Worm (Caenorhabditis elegans): ENCODE results near the gene F43C11.6.

DNA sequence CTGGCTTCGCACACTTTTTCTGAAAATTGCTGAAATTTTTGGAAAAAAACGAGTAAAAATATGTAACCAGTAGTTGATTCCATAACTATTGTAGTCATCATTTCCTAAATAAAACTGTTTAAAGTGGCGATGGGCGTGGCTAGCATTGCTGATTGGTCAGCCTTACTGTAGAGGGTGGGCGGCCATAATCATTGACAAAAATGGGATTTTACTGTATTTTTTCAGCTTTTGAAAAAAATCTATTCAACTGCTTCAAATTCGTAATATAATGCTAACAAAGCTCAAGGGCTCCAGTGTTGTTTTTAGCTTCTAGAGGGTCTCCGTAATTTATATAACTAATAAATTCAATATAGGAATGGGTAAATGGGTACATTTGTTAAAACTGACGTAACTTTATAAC, 37.9 kb downstream of the F43C11.6 start, which contains the start of gene F16G10.7:
- TF ChIP-seq ztf-29 (GFP tag; IDR thresholded peaks at IDR 0.05) (no peak), cog-1 (tag; optimal IDR thresholded peaks at IDR 0.05) (no peak), med-1 (GFP tag; optimal IDR thresholded peaks at IDR 0.05; ENCODE audit: insufficient read depth) (no peak), flt-1 (GFP tag; IDR thresholded peaks at IDR 0.05) (no peak), ztf-23 (GFP tag; IDR thresholded peaks at IDR 0.05) (no peak), T22C8.4 (GFP tag; IDR thresholded peaks at IDR 0.05) (no peak), klf-2 (GFP tag; conservative IDR thresholded peaks at IDR 0.05) (no peak), tab-1 (GFP tag; IDR thresholded peaks at IDR 0.05) (no peak)
